Worm (Caenorhabditis elegans) whole organism, L2 larva: Measurements from ENCODE around the gene R03E9.2.
A peak's percentile ranks its signal among the peaks of the same experiment; 100 is the strongest.

ENCODE experiments used
- ZK546.5 ChIP-seq: sonication (generic microtip); optimal IDR thresholded peaks from 2 replicates; lab custom pipeline; 2017; ENCODE audit warnings: missing biosample characterization, missing genetic modification characterization
- ama-1 ChIP-seq: fragments of 150-350 bp; optimal IDR thresholded peaks from 2 replicates; lab custom pipeline; 2018; ENCODE audit warnings: inconsistent platforms
- fos-1 ChIP-seq: fragments of 150-350 bp; optimal IDR thresholded peaks from 2 replicates; lab custom pipeline; 2014; ENCODE audit warnings: missing biosample characterization, missing genetic modification characterization
- lin-11 ChIP-seq: fragments of 150-350 bp; sonication (generic microtip); optimal IDR thresholded peaks from 2 replicates; lab custom pipeline; 2014; ENCODE audit warnings: missing biosample characterization, missing genetic modification characterization, inconsistent platforms, mixed read lengths
- lin-13 ChIP-seq: fragments of 150-350 bp; optimal IDR thresholded peaks from 2 replicates; lab custom pipeline; 2014; ENCODE audit warnings: missing biosample characterization, missing genetic modification reagents, missing genetic modification characterization
- lsy-2 ChIP-seq, 2 experiments: fragments of 150-350 bp in 1 of 2; sonication (generic microtip) in 1 of 2; optimal IDR thresholded peaks; 2 replicates each; lab custom pipeline; 2014 to 2017; ENCODE audit warnings: missing biosample characterization in 2 of 2, missing genetic modification characterization in 2 of 2
- nhr-10 ChIP-seq: sonication (generic microtip); optimal IDR thresholded peaks from 2 replicates; lab custom pipeline; 2017; ENCODE audit warnings: missing biosample characterization, missing genetic modification characterization
- nhr-11 ChIP-seq: fragments of 150-350 bp; optimal IDR thresholded peaks from 2 replicates; lab custom pipeline; 2014; ENCODE audit warnings: missing biosample characterization, missing genetic modification characterization
- skn-1 ChIP-seq: sonication (generic microtip); optimal IDR thresholded peaks from 2 replicates; lab custom pipeline; 2017; ENCODE audit warnings: missing biosample characterization, missing genetic modification characterization
- sma-3 ChIP-seq: sonication (generic microtip); optimal IDR thresholded peaks from 2 replicates; lab custom pipeline; 2016; ENCODE audit warnings: missing genetic modification reagents, missing genetic modification characterization, missing compliant biosample characterization
- snpc-4 ChIP-seq: fragments of 150-350 bp; optimal IDR thresholded peaks from 2 replicates; lab custom pipeline; 2014; ENCODE audit warnings: missing biosample characterization, missing genetic modification characterization
- zag-1 ChIP-seq: fragments of 150-350 bp; optimal IDR thresholded peaks from 2 replicates; lab custom pipeline; 2014; ENCODE audit warnings: missing biosample characterization, missing genetic modification characterization
- ztf-11 ChIP-seq: sonication (generic microtip); optimal IDR thresholded peaks from 2 replicates; lab custom pipeline; 2017; ENCODE audit warnings: missing biosample characterization, missing genetic modification characterization
- ztf-4 ChIP-seq: fragments of 150-350 bp; optimal IDR thresholded peaks from 2 replicates; lab custom pipeline; 2014; ENCODE audit warnings: missing biosample characterization, missing genetic modification characterization

DNA sequence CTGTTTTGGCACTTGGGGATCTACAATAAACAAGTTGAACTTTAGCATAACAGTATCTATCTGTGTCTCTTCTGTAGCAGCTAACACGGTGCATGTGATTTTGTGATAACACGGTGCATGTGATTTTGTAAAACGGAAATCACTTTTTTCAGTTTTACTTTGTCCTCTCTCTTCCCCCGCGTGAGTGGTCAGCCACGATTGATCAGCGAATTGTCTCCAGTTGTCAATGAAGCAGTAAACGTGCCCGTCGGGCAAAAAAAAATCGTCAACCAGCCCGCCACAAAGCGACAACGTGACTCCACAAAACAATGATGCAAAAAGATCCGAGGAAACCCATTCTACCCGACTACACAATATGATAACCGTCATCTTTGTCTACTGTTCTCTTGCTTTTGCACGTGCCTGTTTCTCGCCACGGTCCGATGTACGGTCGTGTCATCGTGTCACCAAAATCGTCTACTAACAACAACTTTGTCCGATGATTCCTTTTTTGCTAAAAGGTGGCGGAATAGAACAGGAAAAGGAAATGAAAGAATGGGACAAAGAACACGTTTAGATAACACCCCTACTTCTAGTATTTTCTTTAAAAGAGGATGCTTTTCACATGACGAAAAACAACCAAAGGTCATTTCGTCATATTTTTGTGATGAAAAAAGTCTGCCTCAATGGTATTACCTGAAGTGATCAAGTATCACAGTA, 16.2 kb upstream of the R03E9.2 start:
- TF ChIP-seq nhr-10 (tag; lab: Kevin White, UChicago): no peak
- TF ChIP-seq ama-1 (lab: Kevin White, UChicago): no peak
- peak in 1 of 2 experiments; percentile 53 for TF ChIP-seq lsy-2 (tag; optimal IDR thresholded peaks at IDR 0.05; lab: Kevin White, UChicago)
- TF ChIP-seq fos-1: peak; percentile 7
- TF ChIP-seq zag-1 (tag; lab: Kevin White, UChicago): no peak
- TF ChIP-seq lin-11: no peak
- TF ChIP-seq nhr-11 (tag; lab: Kevin White, UChicago): no peak
- TF ChIP-seq ztf-11 (tag; lab: Kevin White, UChicago): no peak
- TF ChIP-seq skn-1 (tag; lab: Kevin White, UChicago): no peak
- TF ChIP-seq ZK546.5 (tag; lab: Kevin White, UChicago): no peak
- no peak for TF ChIP-seq snpc-4 (tag; lab: Kevin White, UChicago)
- TF ChIP-seq ztf-4 (tag; lab: Kevin White, UChicago): peak; percentile 20
- TF ChIP-seq lin-13: no peak
- peak; percentile 96 for TF ChIP-seq sma-3 (GFP tag; lab: Kevin White, UChicago)
